Fruit fly (Drosophila melanogaster) ovary, adult (tissue): Measurements from ENCODE around the gene CG42245.

Source experiments
- CG17801 ChIP-seq: fragments of 200-800 bp; optimal IDR thresholded peaks from 2 replicates; lab custom pipeline; 2019; ENCODE audit warnings: missing biosample characterization, mild to moderate bottlenecking, missing genetic modification characterization, moderate library complexity; ENCODE audit not compliant: partially characterized antibody

CG42245 gene

dm6 chr3L:2589911-2590763 is 41.4 kb upstream of the CG42245 start:
- peak; percentile 89 for TF ChIP-seq CG17801 (GFP tag; lab: Kevin White, UChicago)

DNA sequence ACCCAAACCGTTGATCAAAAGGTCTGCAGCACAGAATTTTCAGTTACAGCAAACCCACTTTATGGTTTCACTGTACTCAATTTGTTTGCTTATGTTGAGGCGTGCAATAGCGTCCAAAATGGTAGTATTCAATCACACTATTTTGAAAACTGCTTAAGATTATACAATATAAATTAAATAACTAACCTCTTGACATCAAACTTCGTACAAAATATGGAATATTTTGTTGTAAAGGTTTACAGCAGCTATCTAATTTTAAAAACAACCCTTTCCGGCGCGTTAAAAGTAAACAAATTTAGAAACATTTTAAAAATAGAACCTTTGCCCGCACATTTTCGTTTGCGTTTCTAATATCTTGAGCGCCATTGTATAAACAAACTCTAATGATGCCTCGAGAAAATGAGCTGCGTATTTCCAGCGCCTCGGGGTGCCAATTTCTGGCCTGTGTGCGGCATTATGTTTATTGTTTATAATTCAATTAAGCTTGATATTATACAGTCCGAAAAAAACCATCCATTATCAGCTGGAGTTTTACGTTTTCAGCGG is 40.7 kb upstream of the CG42245 start:
- TF ChIP-seq CG17801 (GFP tag; lab: Kevin White, UChicago), result no peak

dm6 chr3L:2595481-2595880 is 36.0 kb upstream of the CG42245 start, which contains the start of gene CG16984:
Gene CG16984, plus strand, starts transcription at chr3L:2595781.
- TF ChIP-seq CG17801 (GFP tag; lab: Kevin White, UChicago), result no peak

dm6 chr3L:2599214-2599730 is 32.2 kb upstream of the CG42245 start, which contains the start of the genes CG16985 and CG12182:
Gene CG16985, plus strand, starts transcription at chr3L:2599297.
Gene CG12182, minus strand, starts transcription at chr3L:2599579.
- TF ChIP-seq CG17801 (GFP tag; lab: Kevin White, UChicago), result peak; percentile 15

- TF ChIP-seq CG17801 (GFP tag; lab: Kevin White, UChicago), result no peak
Measured at dm6 chr3L:2600144-2600543, 31.4 kb upstream of the CG42245 start, which contains the start of gene CG16986. Gene CG16986, plus strand, starts transcription at chr3L:2600331.

DNA sequence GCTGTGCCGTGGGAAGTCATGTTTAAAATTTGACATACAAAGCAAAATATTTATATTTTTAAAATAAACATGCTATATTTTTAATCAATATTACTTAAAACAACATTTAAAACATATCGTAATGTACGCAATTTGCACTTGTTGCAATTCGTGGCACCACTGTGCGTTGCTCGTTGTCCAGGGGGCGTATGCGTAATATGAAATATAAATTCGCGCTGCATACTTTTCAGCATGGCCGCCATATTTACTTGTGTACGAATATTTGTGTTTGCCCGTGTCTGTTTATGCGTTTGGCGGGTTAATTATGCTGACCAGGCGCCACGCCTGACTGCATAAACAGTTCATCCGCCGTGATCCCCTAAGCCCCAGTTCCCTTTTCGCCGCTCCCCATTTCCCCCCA is 22.7 kb upstream of the CG42245 start:
- TF ChIP-seq CG17801 (GFP tag; lab: Kevin White, UChicago), result no peak

DNA sequence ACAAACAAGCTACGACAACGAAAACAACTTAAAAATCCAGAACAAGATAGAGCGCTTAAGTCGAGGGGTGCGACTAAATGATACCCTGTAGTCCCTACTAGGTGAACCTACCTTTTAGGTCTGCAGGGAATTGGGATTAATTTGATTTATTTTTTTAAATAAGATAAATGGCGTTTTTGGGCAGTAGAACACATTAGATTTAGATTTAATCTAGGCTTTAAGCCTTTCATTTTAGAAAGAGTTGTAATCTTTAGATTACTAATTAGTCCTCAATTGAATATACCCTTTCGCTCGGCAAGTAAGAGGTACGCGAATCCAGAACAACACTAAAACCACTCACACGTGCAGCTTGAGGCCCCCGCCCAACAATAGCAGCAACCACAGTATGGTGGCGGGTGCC is 17.3 kb upstream of the CG42245 start:
- no peak for TF ChIP-seq CG17801 (GFP tag; lab: Kevin White, UChicago)

DNA sequence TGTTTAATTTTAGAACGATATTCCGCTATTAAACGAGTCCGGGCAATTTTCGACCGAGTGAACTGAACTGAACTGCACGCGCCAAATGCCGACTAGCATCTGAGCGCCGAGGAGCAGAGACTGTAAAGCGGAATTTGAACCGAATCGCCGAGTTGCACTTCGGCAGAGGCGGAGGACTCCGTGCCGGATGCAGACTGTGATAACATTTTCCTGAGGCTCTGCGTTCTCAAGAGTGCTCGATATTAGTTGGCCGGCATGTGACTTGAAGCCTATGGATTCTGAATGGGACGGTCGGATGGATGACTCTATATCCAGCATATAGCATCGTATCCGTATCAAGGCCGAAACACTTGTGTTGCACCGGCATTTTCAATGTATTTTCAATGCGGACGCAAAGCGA is 1.6 kb upstream of the CG42245 start, which contains the start of gene Pxn:
Gene Pxn (minus strand): TSS at position 101 of the 400 bp plus-strand sequence.
- no peak for TF ChIP-seq CG17801 (GFP tag; lab: Kevin White, UChicago)

DNA sequence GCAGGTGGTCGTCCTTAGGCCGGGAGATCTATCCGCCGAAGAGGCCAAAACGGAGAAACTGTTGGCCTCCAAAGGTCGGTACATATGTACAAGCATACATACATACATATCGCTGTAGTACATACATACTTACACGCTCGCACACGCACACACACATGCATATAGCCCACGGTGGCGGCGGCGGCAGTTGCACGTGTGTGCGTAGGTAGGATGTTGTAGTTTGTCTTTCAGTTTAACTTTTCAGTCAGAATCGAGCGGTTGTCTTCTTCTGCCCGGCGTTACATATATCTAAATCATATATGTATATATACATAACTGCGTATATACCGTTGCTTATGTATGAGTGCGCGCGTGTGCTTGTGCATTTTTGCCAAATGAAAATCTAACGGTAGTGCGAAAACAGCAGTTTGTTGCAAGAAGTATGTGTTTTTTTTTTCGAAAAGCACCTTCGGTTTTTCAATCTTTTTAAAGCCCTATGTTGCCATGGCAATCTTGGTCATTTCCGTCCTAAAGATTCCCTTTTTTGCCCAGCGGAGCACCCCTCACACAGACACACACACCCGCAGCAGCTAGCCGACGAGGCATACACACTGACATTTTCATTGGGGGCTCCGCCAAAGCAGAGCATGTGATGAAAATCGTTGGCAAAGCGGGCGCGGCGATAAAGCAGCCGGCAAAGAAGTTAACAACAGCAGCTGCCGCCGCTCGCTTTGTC is 690 bp downstream of the CG42245 start:
- TF ChIP-seq CG17801 (GFP tag; lab: Kevin White, UChicago), result no peak

DNA sequence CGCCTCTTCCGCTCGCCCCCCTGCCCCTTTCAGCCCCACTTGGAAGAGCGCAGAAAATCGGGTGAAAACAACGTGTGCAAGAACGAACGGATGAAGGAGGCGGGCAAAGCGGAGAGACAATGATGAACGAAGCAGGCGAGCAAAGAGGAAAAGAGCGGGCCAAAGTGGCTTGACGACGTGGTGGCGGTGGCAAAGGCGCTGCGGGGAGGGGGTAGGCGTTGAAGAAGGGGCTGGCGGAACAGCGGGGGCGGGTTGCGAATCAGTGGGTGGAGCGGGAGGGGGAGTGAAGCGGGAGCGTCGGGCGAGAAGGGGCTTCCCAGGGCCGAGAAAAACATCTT is 1.2 kb downstream of the CG42245 start:
- peak; percentile 14 for TF ChIP-seq CG17801 (GFP tag; lab: Kevin White, UChicago)

DNA sequence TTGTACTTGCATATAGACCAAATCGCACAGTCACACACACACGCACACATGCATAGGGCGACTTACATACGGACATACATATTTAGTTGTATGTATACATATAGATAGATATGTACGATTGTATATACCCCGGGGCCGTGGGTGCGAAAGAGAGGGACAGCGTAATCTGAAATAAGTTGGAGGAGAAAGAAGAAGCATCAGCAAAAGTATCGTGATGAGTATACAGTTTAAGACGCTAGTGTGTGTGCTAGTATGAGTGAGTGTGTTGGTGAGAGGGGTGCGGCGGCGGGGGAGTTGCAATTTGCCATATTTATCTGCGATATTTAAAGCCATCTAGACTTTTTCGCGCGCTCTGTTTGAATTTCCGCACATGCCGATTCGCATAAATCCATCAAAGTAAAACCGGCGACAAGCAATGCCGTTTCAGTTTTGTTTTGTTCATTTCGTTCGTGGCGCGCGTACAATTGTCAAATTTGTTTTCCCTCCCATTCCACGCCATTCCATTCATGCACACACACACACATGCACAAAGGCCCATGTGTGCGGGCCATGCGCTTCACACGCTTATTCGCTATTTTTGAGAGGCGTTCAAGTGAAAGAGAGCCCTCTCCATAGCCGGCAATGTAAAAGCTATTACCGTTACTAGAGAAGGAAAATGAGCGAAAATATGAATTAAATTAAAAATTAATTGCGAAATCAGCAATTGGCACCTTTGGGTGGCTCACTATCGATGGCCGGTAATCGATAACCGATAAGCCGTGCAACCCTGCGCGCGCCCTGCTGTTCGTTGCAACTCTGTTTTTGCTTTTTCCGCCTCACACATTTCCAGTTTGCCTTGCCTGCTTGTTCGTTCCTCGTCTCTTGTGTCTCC is 3.6 kb downstream of the CG42245 start:
- TF ChIP-seq CG17801 (GFP tag; lab: Kevin White, UChicago), result peak; percentile 88

- TF ChIP-seq CG17801 (GFP tag; lab: Kevin White, UChicago), result peak; percentile 36
Measured at dm6 chr3L:2636023-2636968, 4.8 kb downstream of the CG42245 start.

DNA sequence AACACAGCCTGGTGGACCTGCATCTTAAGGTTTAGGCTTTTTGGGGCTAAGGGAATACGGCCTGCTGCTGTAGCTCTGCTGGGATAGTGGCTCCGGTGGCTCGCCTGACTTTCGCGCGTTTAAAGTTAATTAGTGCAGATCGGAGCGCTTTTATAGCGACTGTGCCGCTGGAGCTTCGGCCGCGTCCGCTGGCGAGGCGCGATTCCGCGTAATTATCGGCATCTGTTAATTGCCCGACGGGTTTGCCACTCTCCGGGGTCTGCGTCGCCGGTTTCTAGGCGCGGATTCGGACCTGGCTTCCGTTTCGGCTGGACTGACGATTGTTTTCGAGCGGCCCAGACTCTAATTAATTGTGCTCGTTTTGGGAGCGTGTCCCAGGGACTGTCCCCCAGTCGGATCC is 11.8 kb downstream of the CG42245 start, which contains the start of gene CG14949:
Gene CG14949 (minus strand): TSS at position 101 of the 400 bp plus-strand sequence.
- no peak for TF ChIP-seq CG17801 (GFP tag; lab: Kevin White, UChicago)
